Fruit fly (Drosophila melanogaster): ENCODE results near the gene CG17646.

- TF ChIP-seq CG7101 (tag; optimal IDR thresholded peaks at IDR 0.05) (peak; percentile 5), tj (GFP tag; optimal IDR thresholded peaks at IDR 0.05) (no peak), kay (GFP tag; ENCODE audit: borderline replicate concordance) (no peak), Hr96 (GFP tag; optimal IDR thresholded peaks at IDR 0.05) (no peak), Mnt (GFP tag; optimal IDR thresholded peaks at IDR 0.05) (peak; percentile 58), toe (GFP tag; optimal IDR thresholded peaks at IDR 0.05) (no peak), CG12768 (GFP tag; optimal IDR thresholded peaks at IDR 0.05) (no peak), pad (GFP tag; optimal IDR thresholded peaks at IDR 0.05) (no peak), Clk (GFP tag; optimal IDR thresholded peaks at IDR 0.05) (no peak), CG11617 (GFP tag; optimal IDR thresholded peaks at IDR 0.05) (peak; percentile 53), CG5204 (GFP tag; optimal IDR thresholded peaks at IDR 0.05) (no peak), ovo (GFP tag; optimal IDR thresholded peaks at IDR 0.05) (no peak), CG7045 (GFP tag; optimal IDR thresholded peaks at IDR 0.05) (peak; percentile 43)
Measured at dm6 chr2L:1730914-1731313, 1.4 kb upstream of the CG17646 start.

Data from whole organism, adult.